Worm (Caenorhabditis elegans): ENCODE data around the gene T09A12.1.
A peak's percentile ranks its signal among the peaks of the same experiment; 100 is the strongest.

Gene T09A12.1

ce11 chrIV:8254193-8254592 lies 10.0 kb downstream of the T09A12.1 start:
- TF ChIP-seq him-1 (tag; optimal IDR thresholded peaks at IDR 0.05) = no peak
- TF ChIP-seq W03F9.2 (tag; optimal IDR thresholded peaks at IDR 0.05) = no peak
- no peak for TF ChIP-seq dao-5 (tag; optimal IDR thresholded peaks at IDR 0.05)

DNA sequence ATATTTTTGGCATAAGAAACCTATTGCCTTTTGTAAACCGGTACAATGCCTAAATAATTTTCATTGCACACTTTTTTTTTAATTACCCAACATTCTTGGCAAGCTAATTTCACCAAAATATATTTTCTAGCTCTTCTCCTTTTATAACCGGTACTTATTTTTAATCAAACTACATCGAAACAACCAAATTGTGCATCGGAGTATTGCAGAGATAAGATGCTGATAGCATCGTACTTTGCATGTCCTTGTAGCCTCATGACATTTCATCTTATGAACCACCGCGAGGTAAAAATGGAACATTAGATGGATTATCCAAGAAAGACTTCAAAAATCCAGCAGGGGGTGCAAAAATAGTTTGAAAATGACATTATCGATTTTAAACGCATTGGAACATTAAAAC lies 11.0 kb downstream of the T09A12.1 start:
- TF ChIP-seq dao-5 (tag; optimal IDR thresholded peaks at IDR 0.05) (no peak), him-1 (tag; optimal IDR thresholded peaks at IDR 0.05) (no peak)

ce11 chrIV:8259904-8260303 lies 15.7 kb downstream of the T09A12.1 start, which contains the start of gene K07H8.7:
K07H8.7 (minus strand) TSS chrIV:8260004.
- TF ChIP-seq W03F9.2 (tag; optimal IDR thresholded peaks at IDR 0.05) = no peak
- TF ChIP-seq him-1 (tag; optimal IDR thresholded peaks at IDR 0.05) = no peak
- no peak for TF ChIP-seq dao-5 (tag; optimal IDR thresholded peaks at IDR 0.05)

- peak; percentile 50 for TF ChIP-seq dao-5 (tag; optimal IDR thresholded peaks at IDR 0.05)
- no peak for TF ChIP-seq him-1 (tag; optimal IDR thresholded peaks at IDR 0.05)
Measured at ce11 chrIV:8260848-8261638, 16.8 kb downstream of the T09A12.1 start, which contains the start of gene vit-6. vit-6 (plus strand) TSS chrIV:8261157.

- TF ChIP-seq W03F9.2 (tag; optimal IDR thresholded peaks at IDR 0.05) (no peak), dao-5 (tag; optimal IDR thresholded peaks at IDR 0.05) (no peak), him-1 (tag; optimal IDR thresholded peaks at IDR 0.05) (no peak)
Measured at ce11 chrIV:8262671-8263070, 18.5 kb downstream of the T09A12.1 start.

ce11 chrIV:8266024-8266949 lies 22.1 kb downstream of the T09A12.1 start:
- no peak for TF ChIP-seq W03F9.2 (tag; optimal IDR thresholded peaks at IDR 0.05)
- no peak for TF ChIP-seq him-1 (tag; optimal IDR thresholded peaks at IDR 0.05)
- no peak for TF ChIP-seq dao-5 (tag; optimal IDR thresholded peaks at IDR 0.05)

DNA sequence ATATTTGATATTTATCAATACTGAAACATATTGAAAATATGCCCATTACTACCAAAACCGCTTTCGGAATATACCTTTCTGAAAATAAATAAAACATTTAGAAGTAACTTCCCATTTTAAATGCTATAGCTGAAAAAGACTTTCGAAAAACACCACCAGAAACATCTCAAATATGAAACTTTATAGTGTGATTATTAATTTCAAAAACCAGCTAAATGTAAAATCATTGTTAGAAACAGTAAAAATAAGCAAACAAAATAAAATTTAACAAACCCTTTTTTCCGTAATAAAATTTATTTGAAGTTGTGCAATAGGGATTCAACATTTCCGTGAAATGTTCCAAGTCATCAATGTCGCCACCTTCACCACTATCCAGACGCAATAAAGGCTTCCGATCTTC lies 23.8 kb downstream of the T09A12.1 start, which contains the start of the genes K07H8.5 and K07H8.8:
Gene K07H8.5 (plus strand): TSS at position 301 of the 400 bp plus-strand sequence.
Gene K07H8.8 (minus strand): TSS at position 389 of the 400 bp plus-strand sequence.
- TF ChIP-seq him-1 (tag; optimal IDR thresholded peaks at IDR 0.05) (no peak), W03F9.2 (tag; optimal IDR thresholded peaks at IDR 0.05) (no peak), dao-5 (tag; optimal IDR thresholded peaks at IDR 0.05) (no peak)

ce11 chrIV:8273334-8273733 lies 29.1 kb downstream of the T09A12.1 start:
- TF ChIP-seq W03F9.2 (tag; optimal IDR thresholded peaks at IDR 0.05) = no peak
- TF ChIP-seq dao-5 (tag; optimal IDR thresholded peaks at IDR 0.05) = no peak
- no peak for TF ChIP-seq him-1 (tag; optimal IDR thresholded peaks at IDR 0.05)

ce11 chrIV:8275232-8275631 lies 31.0 kb downstream of the T09A12.1 start, which contains the start of gene K07H8.11:
K07H8.11 (minus strand) TSS chrIV:8275332.
- TF ChIP-seq him-1 (tag; optimal IDR thresholded peaks at IDR 0.05) (no peak), W03F9.2 (tag; optimal IDR thresholded peaks at IDR 0.05) (no peak), dao-5 (tag; optimal IDR thresholded peaks at IDR 0.05) (no peak)

- TF ChIP-seq him-1 (tag; optimal IDR thresholded peaks at IDR 0.05) = no peak
- no peak for TF ChIP-seq W03F9.2 (tag; optimal IDR thresholded peaks at IDR 0.05)
- TF ChIP-seq dao-5 (tag; optimal IDR thresholded peaks at IDR 0.05) = no peak
Measured at ce11 chrIV:8276609-8277008, 32.4 kb downstream of the T09A12.1 start, which contains the start of gene K07H8.12. K07H8.12 (minus strand) TSS chrIV:8276709.

ce11 chrIV:8283214-8283613 lies 39.0 kb downstream of the T09A12.1 start:
- TF ChIP-seq dao-5 (tag; optimal IDR thresholded peaks at IDR 0.05) = no peak
- no peak for TF ChIP-seq him-1 (tag; optimal IDR thresholded peaks at IDR 0.05)
- TF ChIP-seq W03F9.2 (tag; optimal IDR thresholded peaks at IDR 0.05) = no peak

DNA sequence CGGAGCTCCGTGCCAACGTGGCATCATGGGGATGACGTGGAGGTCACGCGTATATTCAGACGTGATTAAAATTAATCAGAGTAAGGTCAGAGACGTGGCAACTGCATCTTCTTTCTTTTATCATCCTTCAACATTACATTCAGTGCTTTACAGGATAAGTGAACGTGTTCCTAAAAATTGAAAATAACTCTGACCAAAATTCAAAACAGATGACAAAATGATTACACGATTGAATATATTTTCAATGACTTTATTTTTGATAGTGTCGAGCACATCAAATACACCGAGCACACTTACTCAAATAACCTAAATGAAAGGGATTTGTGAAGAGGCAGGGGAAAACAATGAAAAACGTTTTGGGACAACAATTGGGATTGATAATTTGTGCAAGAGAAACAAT lies 42.1 kb downstream of the T09A12.1 start, which contains the start of gene K07H8.9:
Gene K07H8.9 (minus strand): TSS at position 125 of the 400 bp plus-strand sequence.
- TF ChIP-seq him-1 (tag; optimal IDR thresholded peaks at IDR 0.05) (no peak), dao-5 (tag; optimal IDR thresholded peaks at IDR 0.05) (no peak), W03F9.2 (tag; optimal IDR thresholded peaks at IDR 0.05) (no peak)

- no peak for TF ChIP-seq W03F9.2 (tag; optimal IDR thresholded peaks at IDR 0.05)
- TF ChIP-seq dao-5 (tag; optimal IDR thresholded peaks at IDR 0.05) = no peak
- no peak for TF ChIP-seq him-1 (tag; optimal IDR thresholded peaks at IDR 0.05)
Measured at ce11 chrIV:8287287-8287686, 43.1 kb downstream of the T09A12.1 start.
